Worm (Caenorhabditis elegans) whole organism, L2 larva: Measurements from ENCODE around the gene tbg-1.

ENCODE experiments used
- C34F6.9 ChIP-seq: fragments of 150-350 bp; optimal IDR thresholded peaks from 2 replicates; lab custom pipeline; 2014; ENCODE audit warnings: missing biosample characterization, missing genetic modification characterization
- F13H6.1 ChIP-seq: sonication (generic microtip); optimal IDR thresholded peaks from 2 replicates; lab custom pipeline; 2016; ENCODE audit warnings: missing genetic modification characterization, missing compliant biosample characterization
- Y55F3AM.14 ChIP-seq: fragments of 200-800 bp; sonication (Bioruptor generic); optimal IDR thresholded peaks from 2 replicates; lab custom pipeline; 2018; ENCODE audit warnings: mild to moderate bottlenecking, missing genetic modification characterization, missing compliant biosample characterization
- ZK546.5 ChIP-seq: sonication (generic microtip); optimal IDR thresholded peaks from 2 replicates; lab custom pipeline; 2017; ENCODE audit warnings: missing biosample characterization, missing genetic modification characterization
- alr-1 ChIP-seq: fragments of 150-350 bp; optimal IDR thresholded peaks from 2 replicates; lab custom pipeline; 2014; ENCODE audit warnings: missing biosample characterization, missing genetic modification characterization
- aly-2 ChIP-seq: fragments of 150-350 bp; optimal IDR thresholded peaks from 2 replicates; lab custom pipeline; 2014; ENCODE audit warnings: missing biosample characterization, missing genetic modification characterization
- ama-1 ChIP-seq: fragments of 150-350 bp; optimal IDR thresholded peaks from 2 replicates; lab custom pipeline; 2018; ENCODE audit warnings: inconsistent platforms
- crh-2 ChIP-seq: sonication (generic microtip); optimal IDR thresholded peaks from 2 replicates; lab custom pipeline; 2017; ENCODE audit warnings: missing biosample characterization, missing genetic modification characterization
- egl-27 ChIP-seq: sonication (generic microtip); optimal IDR thresholded peaks from 3 replicates; lab custom pipeline; 2017; ENCODE audit warnings: missing biosample characterization, missing genetic modification reagents, missing genetic modification characterization
- elt-3 ChIP-seq: sonication (generic microtip); optimal IDR thresholded peaks from 2 replicates; lab custom pipeline; 2017; ENCODE audit warnings: missing biosample characterization, missing genetic modification characterization
- fos-1 ChIP-seq: fragments of 150-350 bp; optimal IDR thresholded peaks from 2 replicates; lab custom pipeline; 2014; ENCODE audit warnings: missing biosample characterization, missing genetic modification characterization
- lin-11 ChIP-seq: fragments of 150-350 bp; sonication (generic microtip); optimal IDR thresholded peaks from 2 replicates; lab custom pipeline; 2014; ENCODE audit warnings: missing biosample characterization, missing genetic modification characterization, inconsistent platforms, mixed read lengths
- lin-39 ChIP-seq: fragments of 150-350 bp; optimal IDR thresholded peaks from 2 replicates; lab custom pipeline; 2014; ENCODE audit warnings: missing biosample characterization, missing genetic modification reagents, missing genetic modification characterization
- lsy-2 ChIP-seq, 2 experiments: fragments of 150-350 bp in 1 of 2; sonication (generic microtip) in 1 of 2; optimal IDR thresholded peaks; 2 replicates each; lab custom pipeline; 2014 to 2017; ENCODE audit warnings: missing biosample characterization in 2 of 2, missing genetic modification characterization in 2 of 2
- mab-5 ChIP-seq: fragments of 150-350 bp; optimal IDR thresholded peaks from 2 replicates; lab custom pipeline; 2014; ENCODE audit warnings: missing biosample characterization, missing genetic modification characterization
- mbf-1 ChIP-seq: sonication (generic microtip); optimal IDR thresholded peaks from 2 replicates; lab custom pipeline; 2017; ENCODE audit warnings: missing biosample characterization, missing genetic modification characterization
- nhr-10 ChIP-seq: sonication (generic microtip); optimal IDR thresholded peaks from 2 replicates; lab custom pipeline; 2017; ENCODE audit warnings: missing biosample characterization, missing genetic modification characterization
- nhr-129 ChIP-seq: fragments of 150-350 bp; optimal IDR thresholded peaks from 2 replicates; lab custom pipeline; 2014; ENCODE audit warnings: missing biosample characterization, missing genetic modification characterization
- nhr-21 ChIP-seq: fragments of 150-350 bp; optimal IDR thresholded peaks from 2 replicates; lab custom pipeline; 2014; ENCODE audit warnings: missing biosample characterization, missing genetic modification characterization
- nhr-25 ChIP-seq: fragments of 150-350 bp; sonication (generic microtip); optimal IDR thresholded peaks from 3 replicates; lab custom pipeline; 2014; ENCODE audit warnings: missing biosample characterization, missing genetic modification characterization
- nhr-77 ChIP-seq: fragments of 150-350 bp; optimal IDR thresholded peaks from 2 replicates; lab custom pipeline; 2014; ENCODE audit warnings: missing biosample characterization, missing genetic modification characterization
- peb-1 ChIP-seq: fragments of 150-350 bp; optimal IDR thresholded peaks from 2 replicates; lab custom pipeline; 2014; ENCODE audit warnings: missing biosample characterization, missing genetic modification characterization
- sem-4 ChIP-seq: fragments of 150-350 bp; optimal IDR thresholded peaks from 2 replicates; lab custom pipeline; 2014; ENCODE audit warnings: missing biosample characterization, missing genetic modification reagents, missing genetic modification characterization
- skn-1 ChIP-seq: sonication (generic microtip); optimal IDR thresholded peaks from 2 replicates; lab custom pipeline; 2017; ENCODE audit warnings: missing biosample characterization, missing genetic modification characterization
- sma-9 ChIP-seq, 2 experiments: fragments of 150-350 bp in 1 of 2; sonication (generic microtip) in 1 of 2; optimal IDR thresholded peaks; 2 replicates each; lab custom pipeline; 2014 to 2016; ENCODE audit warnings: missing genetic modification characterization in 2 of 2, mild to moderate bottlenecking in 1 of 2, missing biosample characterization in 1 of 2, missing compliant biosample characterization in 1 of 2, missing genetic modification reagents in 1 of 2, moderate library complexity in 1 of 2
- snpc-4 ChIP-seq: fragments of 150-350 bp; optimal IDR thresholded peaks from 2 replicates; lab custom pipeline; 2014; ENCODE audit warnings: missing biosample characterization, missing genetic modification characterization
- unc-39 ChIP-seq: fragments of 150-350 bp; optimal IDR thresholded peaks from 2 replicates; lab custom pipeline; 2014; ENCODE audit warnings: missing biosample characterization, missing genetic modification characterization
- unc-62 ChIP-seq: fragments of 150-350 bp; optimal IDR thresholded peaks from 2 replicates; lab custom pipeline; 2014; ENCODE audit warnings: missing biosample characterization, missing genetic modification reagents, missing genetic modification characterization
- zag-1 ChIP-seq: fragments of 150-350 bp; optimal IDR thresholded peaks from 2 replicates; lab custom pipeline; 2014; ENCODE audit warnings: missing biosample characterization, missing genetic modification characterization
- ztf-1 ChIP-seq: fragments of 200-800 bp; sonication (Bioruptor generic); conservative IDR thresholded peaks from 2 replicates; pipeline ENCODE4 v1.3.6; 2022; ENCODE audit warnings: missing genetic modification characterization, missing compliant biosample characterization
- ztf-11 ChIP-seq: sonication (generic microtip); optimal IDR thresholded peaks from 2 replicates; lab custom pipeline; 2017; ENCODE audit warnings: missing biosample characterization, missing genetic modification characterization

tbg-1 gene

DNA sequence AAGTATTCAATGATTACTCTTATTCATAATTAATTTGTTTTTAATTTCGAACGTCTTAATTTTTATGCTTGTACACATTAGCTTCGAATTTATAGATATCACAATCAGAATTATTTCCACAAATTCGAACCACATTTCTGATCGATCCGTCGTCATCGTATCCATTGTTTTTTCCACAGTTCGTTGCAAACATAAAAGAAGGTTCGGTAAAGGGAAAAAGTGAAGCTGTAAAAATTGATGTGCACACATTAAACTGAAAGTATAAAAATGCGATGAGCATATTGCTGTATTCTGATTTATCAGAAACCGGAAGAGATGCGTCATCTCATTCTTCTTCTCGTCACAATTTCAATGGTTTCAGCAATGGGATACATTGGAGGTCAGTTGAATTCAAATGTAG, 31.9 kb downstream of the tbg-1 start, which contains the start of gene C48B4.12:
Gene C48B4.12, plus strand, starts transcription at position 301 of the 400 bp plus-strand sequence.
- no peak for TF ChIP-seq elt-3 (tag; lab: Kevin White, UChicago)
- TF ChIP-seq ZK546.5, result no peak
- TF ChIP-seq egl-27, result no peak

DNA sequence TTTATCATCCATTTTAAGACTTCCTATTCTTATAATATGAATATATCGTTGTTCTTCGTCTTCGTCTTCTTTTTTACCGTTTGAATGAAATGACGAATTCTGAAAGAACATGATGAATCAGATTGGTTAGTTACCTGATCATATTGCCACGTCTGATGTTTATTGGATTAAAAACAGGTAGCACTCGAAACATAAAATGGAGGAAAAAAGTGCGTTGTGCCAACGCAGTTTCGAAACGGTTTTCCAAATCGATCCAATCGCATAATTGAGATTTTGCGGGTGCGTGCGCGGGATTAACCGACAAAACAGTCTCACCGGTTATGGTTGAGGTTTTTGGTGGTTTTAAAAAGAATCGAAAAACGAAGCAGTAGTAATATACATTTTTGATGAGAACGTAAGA, 33.4 kb downstream of the tbg-1 start, which contains the start of gene rom-2:
Gene rom-2, minus strand, starts transcription at position 101 of the 400 bp plus-strand sequence.
- TF ChIP-seq peb-1 (tag; lab: Kevin White, UChicago) (no peak), lin-11 (no peak), nhr-21 (tag; lab: Kevin White, UChicago) (no peak), F13H6.1 (no peak), nhr-129 (tag; lab: Kevin White, UChicago) (no peak), crh-2 (tag; lab: Kevin White, UChicago) (no peak), elt-3 (tag; lab: Kevin White, UChicago) (no peak), unc-39 (no peak), mab-5 (tag; lab: Kevin White, UChicago) (no peak), sma-9 (GFP tag; optimal IDR thresholded peaks at IDR 0.05; lab: Kevin White, UChicago) (no peak), sma-9 (tag; optimal IDR thresholded peaks at IDR 0.05; lab: Kevin White, UChicago) (no peak), egl-27 (no peak), Y55F3AM.14 (GFP tag; lab: Kevin White, UChicago) (no peak), sem-4 (tag; lab: Kevin White, UChicago) (no peak), mbf-1 (tag; lab: Kevin White, UChicago) (no peak)

DNA sequence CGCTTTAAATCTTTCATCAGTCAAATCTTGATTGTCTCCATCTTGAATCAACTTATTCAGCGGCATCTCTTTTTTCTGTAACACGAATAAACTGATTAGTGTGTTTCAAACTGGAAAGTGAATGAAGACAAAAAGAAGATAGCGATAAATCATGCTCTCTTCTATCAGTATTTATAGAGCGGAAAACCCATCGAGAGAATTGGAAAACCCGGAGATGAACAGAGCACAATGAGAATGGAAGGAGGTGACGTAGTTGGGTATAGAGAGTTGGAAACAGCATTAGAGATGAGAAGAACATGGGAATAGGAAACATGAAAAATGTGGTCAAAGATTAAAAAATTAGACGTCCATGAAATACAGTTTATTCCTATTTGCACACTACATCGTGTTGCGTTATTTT, 36.8 kb downstream of the tbg-1 start, which contains the start of gene acox-1.5:
Gene acox-1.5, minus strand, starts transcription at position 75 of the 400 bp plus-strand sequence.
- TF ChIP-seq ztf-11, result no peak
- TF ChIP-seq sma-9 (GFP tag; optimal IDR thresholded peaks at IDR 0.05; lab: Kevin White, UChicago), result peak; percentile 31
- no peak for TF ChIP-seq sma-9 (tag; optimal IDR thresholded peaks at IDR 0.05; lab: Kevin White, UChicago)
- no peak for TF ChIP-seq aly-2 (tag; lab: Kevin White, UChicago)
- peak; percentile 83 for TF ChIP-seq fos-1 (tag; lab: Kevin White, UChicago)

DNA sequence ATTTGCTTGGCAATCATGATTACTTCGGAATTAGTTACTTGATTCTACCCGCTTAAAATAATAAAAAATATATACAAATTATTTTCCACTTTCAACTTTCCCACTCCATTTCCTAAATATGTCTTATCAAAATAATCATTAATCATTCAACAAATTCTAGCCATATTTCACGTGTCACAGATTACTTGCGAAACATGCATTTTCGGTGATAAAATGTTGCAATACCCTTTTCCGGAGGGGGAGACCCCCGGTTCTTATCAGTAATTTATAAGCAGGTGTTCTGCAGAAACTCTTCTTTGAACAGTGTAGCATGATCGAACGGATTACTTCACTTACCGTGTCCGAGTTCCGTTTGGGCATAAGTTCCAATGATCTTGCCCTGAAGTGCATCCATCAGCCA, 38.7 kb downstream of the tbg-1 start:
- no peak for TF ChIP-seq snpc-4 (tag; lab: Kevin White, UChicago)
- TF ChIP-seq mbf-1 (tag; lab: Kevin White, UChicago), result no peak
- TF ChIP-seq C34F6.9 (tag; lab: Kevin White, UChicago), result no peak
- peak; percentile 44 for TF ChIP-seq crh-2 (tag; lab: Kevin White, UChicago)
- peak; percentile 82 for TF ChIP-seq sma-9 (GFP tag; optimal IDR thresholded peaks at IDR 0.05; lab: Kevin White, UChicago)
- no peak for TF ChIP-seq sma-9 (tag; optimal IDR thresholded peaks at IDR 0.05; lab: Kevin White, UChicago)
- no peak for TF ChIP-seq nhr-25 (tag; lab: Kevin White, UChicago)
- TF ChIP-seq fos-1 (tag; lab: Kevin White, UChicago), result peak; percentile 84
- TF ChIP-seq aly-2 (tag; lab: Kevin White, UChicago), result no peak
- no peak for TF ChIP-seq nhr-129 (tag; lab: Kevin White, UChicago)
- TF ChIP-seq alr-1 (tag; lab: Kevin White, UChicago), result no peak

DNA sequence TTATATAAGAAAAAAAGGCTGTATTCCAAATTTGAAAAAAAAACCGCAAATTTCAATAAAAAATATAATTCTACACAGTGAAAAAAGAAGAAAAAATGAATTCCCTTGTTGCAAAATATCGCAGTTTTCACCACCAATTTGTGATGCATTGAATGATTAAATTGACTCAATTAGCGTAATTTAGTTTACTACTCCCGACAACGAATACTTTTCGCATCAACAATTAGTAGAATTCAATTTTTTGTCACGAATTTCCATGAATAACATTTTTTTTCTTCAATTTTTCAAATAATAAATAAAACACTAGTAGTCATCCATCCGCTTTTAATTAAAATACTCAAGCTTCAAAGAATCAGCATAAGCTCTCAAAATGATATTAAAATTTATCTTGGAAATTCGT, 43.6 kb downstream of the tbg-1 start:
- TF ChIP-seq ztf-1 (GFP tag; lab: Robert Waterston, UW) (no peak), fos-1 (tag; lab: Kevin White, UChicago) (no peak), nhr-10 (tag; lab: Kevin White, UChicago) (no peak), skn-1 (tag; lab: Kevin White, UChicago) (no peak), sma-9 (GFP tag; optimal IDR thresholded peaks at IDR 0.05; lab: Kevin White, UChicago) (peak; percentile 28), sma-9 (tag; optimal IDR thresholded peaks at IDR 0.05; lab: Kevin White, UChicago) (no peak), sem-4 (tag; lab: Kevin White, UChicago) (peak; percentile 7), nhr-77 (tag; lab: Kevin White, UChicago) (no peak), lin-39 (tag; lab: Kevin White, UChicago) (no peak), lsy-2 (tag; optimal IDR thresholded peaks at IDR 0.05; lab: Kevin White, UChicago) (peak; percentile 8 to 40), C34F6.9 (tag; lab: Kevin White, UChicago) (no peak), unc-62 (GFP tag; lab: Kevin White, UChicago) (no peak), mab-5 (tag; lab: Kevin White, UChicago) (no peak), ama-1 (lab: Kevin White, UChicago) (no peak)

DNA sequence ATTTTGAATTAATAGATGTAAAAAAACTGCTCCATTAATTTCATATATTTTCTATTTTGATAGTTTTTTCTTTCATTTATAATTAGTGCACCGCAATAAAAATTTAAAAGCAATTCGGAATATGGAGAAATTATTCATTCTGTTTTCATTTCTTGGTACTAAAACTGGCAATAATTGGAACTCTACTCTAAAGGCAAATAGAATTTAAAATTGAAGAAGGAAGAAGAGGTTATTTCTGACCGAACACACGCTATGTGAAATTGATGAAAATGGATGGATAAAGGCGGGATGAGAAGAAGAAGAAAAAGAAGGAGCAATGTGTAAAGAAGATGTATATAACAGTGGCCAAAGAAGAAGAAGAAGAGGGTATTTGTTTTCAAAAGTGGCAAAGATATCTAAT, 45.7 kb downstream of the tbg-1 start:
- peak; percentile 42 for TF ChIP-seq C34F6.9 (tag; lab: Kevin White, UChicago)
- TF ChIP-seq zag-1 (tag; lab: Kevin White, UChicago), result no peak
- TF ChIP-seq ama-1 (lab: Kevin White, UChicago), result no peak
